Worm (Caenorhabditis elegans): Measurements from ENCODE around the gene T19C3.4.

The T19C3.4 gene

ce11 chrIII:640198-640803, 20.2 kb upstream of the T19C3.4 start, which contains the start of the genes tag-266 and tag-267 (continued):
- TF ChIP-seq Y53F4B.3 (GFP tag; IDR thresholded peaks at IDR 0.05) (no peak), atf-7 (tag; optimal IDR thresholded peaks at IDR 0.05) (no peak), ztf-18 (tag; optimal IDR thresholded peaks at IDR 0.05) (peak; percentile 76), snpc-1.1 (tag; optimal IDR thresholded peaks at IDR 0.05; ENCODE audit: insufficient read depth) (no peak), lin-35 (GFP tag; optimal IDR thresholded peaks at IDR 0.05) (no peak), athp-1 (tag; optimal IDR thresholded peaks at IDR 0.05) (peak; percentile 53), madf-6 (GFP tag; IDR thresholded peaks at IDR 0.05) (no peak), ceh-27 (GFP tag; optimal IDR thresholded peaks at IDR 0.05) (peak; percentile 60), madf-8 (GFP tag; conservative IDR thresholded peaks at IDR 0.05) (no peak), F55B11.4 (tag; optimal IDR thresholded peaks at IDR 0.05; ENCODE audit: borderline replicate concordance, insufficient read depth) (no peak), ztf-26 (tag; optimal IDR thresholded peaks at IDR 0.05) (no peak), madf-10 (tag; optimal IDR thresholded peaks at IDR 0.05) (peak; percentile 71), madf-3 (GFP tag; IDR thresholded peaks at IDR 0.05) (no peak), tbp1 (GFP tag; optimal IDR thresholded peaks at IDR 0.05) (peak; percentile 45), F57A8.1 (GFP tag; optimal IDR thresholded peaks at IDR 0.05) (no peak), lsl-1 (GFP tag; optimal IDR thresholded peaks at IDR 0.05) (peak; percentile 47), F57C9.4 (tag; optimal IDR thresholded peaks at IDR 0.05) (no peak), K11D2.4 (GFP tag; IDR thresholded peaks at IDR 0.05) (no peak), hlh-12 (tag; optimal IDR thresholded peaks at IDR 0.05) (no peak), F37B4.10 (GFP tag; IDR thresholded peaks at IDR 0.05) (no peak), ama-1 (optimal IDR thresholded peaks at IDR 0.05) (no peak), ama-1 (GFP tag; optimal IDR thresholded peaks at IDR 0.05) (no peak), ztf-22 (GFP tag; optimal IDR thresholded peaks at IDR 0.05) (no peak), lir-1 (GFP tag; conservative IDR thresholded peaks at IDR 0.05) (no peak), hrde-1 (tag; optimal IDR thresholded peaks at IDR 0.05; ENCODE audit: borderline replicate concordance) (no peak), bed-2 (GFP tag; IDR thresholded peaks at IDR 0.05) (0 out of 2 replicates have a peak, but pooled peaks have one; percentile 17), ceh-79 (tag; optimal IDR thresholded peaks at IDR 0.05) (no peak), aptf-2 (GFP tag; conservative IDR thresholded peaks at IDR 0.05) (peak; percentile 47; the same call in 1 of the 2 replicates), cebp-2 (GFP tag; IDR thresholded peaks at IDR 0.05) (no peak), sea-2 (GFP tag; IDR thresholded peaks at IDR 0.05) (no peak), efl-1 (GFP tag; optimal IDR thresholded peaks at IDR 0.05) (no peak), hmg-1.2 (GFP tag; IDR thresholded peaks at IDR 0.05) (peak; percentile 30; the same call in 1 of the 2 replicates), nhr-90 (tag; optimal IDR thresholded peaks at IDR 0.05) (no peak), Y56A3A.18 (GFP tag; IDR thresholded peaks at IDR 0.05) (no peak), nhr-80 (tag; optimal IDR thresholded peaks at IDR 0.05) (peak; percentile 12), tlf-1 (GFP tag; optimal IDR thresholded peaks at IDR 0.05) (no peak), him-1 (tag; optimal IDR thresholded peaks at IDR 0.05) (no peak), F33H1.4 (GFP tag; IDR thresholded peaks at IDR 0.05) (no peak), D2030.7 (GFP tag; IDR thresholded peaks at IDR 0.05) (peak; percentile 54), repo-1 (tag; optimal IDR thresholded peaks at IDR 0.05) (no peak), ztf-3 (GFP tag; optimal IDR thresholded peaks at IDR 0.05) (no peak), mxl-1 (tag; optimal IDR thresholded peaks at IDR 0.05) (no peak), lin-40 (tag; optimal IDR thresholded peaks at IDR 0.05) (peak; percentile 68), C17E4.6 (GFP tag; IDR thresholded peaks at IDR 0.05) (no peak), xnd-1 (tag; optimal IDR thresholded peaks at IDR 0.05) (no peak), egl-44 (GFP tag; IDR thresholded peaks at IDR 0.05) (no peak), mel-28 (tag; optimal IDR thresholded peaks at IDR 0.05; ENCODE audit: borderline replicate concordance) (no peak), nhr-120 (GFP tag; IDR thresholded peaks at IDR 0.05) (no peak), gei-17 (GFP tag; optimal IDR thresholded peaks at IDR 0.05) (no peak), B0261.1 (tag; optimal IDR thresholded peaks at IDR 0.05) (peak; percentile 6)
